Worm (Caenorhabditis elegans) whole organism, L4 larva: ENCODE results near the gene F47D12.6.
A peak's percentile ranks its signal among the peaks of the same experiment; 100 is the strongest.

Source experiments
- F37D6.2 ChIP-seq: sonication (generic microtip); optimal IDR thresholded peaks from 2 replicates; lab custom pipeline; 2016; ENCODE audit warnings: mild to moderate bottlenecking, missing genetic modification characterization, missing compliant biosample characterization
- F49E8.2 ChIP-seq: sonication (generic microtip); optimal IDR thresholded peaks from 2 replicates; lab custom pipeline; 2016; ENCODE audit warnings: missing compliant biosample characterization, mild to moderate bottlenecking, missing genetic modification characterization, borderline replicate concordance
- Y48G9A.11 ChIP-seq: fragments of 200-800 bp; sonication (Bioruptor generic); IDR thresholded peaks from 2 replicates; pipeline ENCODE4 v1.3.6; 2022; ENCODE audit warnings: missing genetic modification reagents, missing genetic modification characterization, missing compliant biosample characterization
- aha-1 ChIP-seq: fragments of 150-350 bp; peaks from one replicate; lab custom pipeline; 2014; ENCODE audit warnings: missing biosample characterization, missing genetic modification characterization
- arid-1 ChIP-seq: fragments of 200-800 bp; sonication (Bioruptor generic); conservative IDR thresholded peaks from 2 replicates; pipeline ENCODE4 v1.3.6; 2022; ENCODE audit warnings: missing genetic modification reagents, missing genetic modification characterization, missing compliant biosample characterization
- daf-16 ChIP-seq, 3 experiments: sonication (generic microtip); optimal IDR thresholded peaks; 2 replicates each; lab custom pipeline; 2016 to 2017; ENCODE audit warnings: missing genetic modification characterization in 3 of 3, missing genetic modification reagents in 3 of 3, mild to moderate bottlenecking in 2 of 3, missing compliant biosample characterization in 2 of 3, missing biosample characterization in 1 of 3, moderate library complexity in 1 of 3
- dmd-6 ChIP-seq: fragments of 200-800 bp; sonication (Bioruptor generic); IDR thresholded peaks from 2 replicates; pipeline ENCODE4 v1.3.6; 2022; ENCODE audit warnings: missing genetic modification reagents, missing genetic modification characterization, missing compliant biosample characterization
- dmd-8 ChIP-seq: fragments of 200-800 bp; sonication (Bioruptor generic); IDR thresholded peaks from 2 replicates; pipeline ENCODE4 v1.3.6; 2022; ENCODE audit warnings: missing genetic modification characterization, missing compliant biosample characterization
- dpl-1 ChIP-seq: fragments of 150-350 bp; optimal IDR thresholded peaks from 2 replicates; lab custom pipeline; 2014; ENCODE audit warnings: missing biosample characterization, missing genetic modification reagents, missing genetic modification characterization
- dve-1 ChIP-seq: sonication (generic microtip); optimal IDR thresholded peaks from 2 replicates; lab custom pipeline; 2017; ENCODE audit warnings: antibody characterized with exemption, mild to moderate bottlenecking, missing genetic modification characterization, missing compliant biosample characterization; ENCODE audit not compliant: insufficient read depth
- fkh-10 ChIP-seq: fragments of 150-350 bp; optimal IDR thresholded peaks from 2 replicates; lab custom pipeline; 2014; ENCODE audit warnings: missing biosample characterization, missing genetic modification reagents, missing genetic modification characterization
- hif-1 ChIP-seq, 2 experiments: sonication (generic microtip); optimal IDR thresholded peaks; 2 replicates each; lab custom pipeline; 2016 to 2017; ENCODE audit warnings: missing compliant biosample characterization in 2 of 2, missing genetic modification characterization in 2 of 2, missing genetic modification reagents in 2 of 2, missing genotype in 2 of 2, mild to moderate bottlenecking in 1 of 2
- hlh-11 ChIP-seq: fragments of 200-800 bp; sonication (Bioruptor generic); optimal IDR thresholded peaks from 2 replicates; lab custom pipeline; 2018; ENCODE audit warnings: mild to moderate bottlenecking, missing genetic modification characterization, missing compliant biosample characterization
- hlh-30 ChIP-seq: sonication (generic microtip); optimal IDR thresholded peaks from 2 replicates; lab custom pipeline; 2017; ENCODE audit warnings: antibody characterized with exemption, mild to moderate bottlenecking, missing genetic modification characterization, missing compliant biosample characterization; ENCODE audit not compliant: insufficient read depth
- hmg-1.1 ChIP-seq: fragments of 200-800 bp; sonication (Bioruptor generic); IDR thresholded peaks from 2 replicates; pipeline ENCODE4 v1.3.6; 2022; ENCODE audit warnings: missing genetic modification reagents, missing genetic modification characterization, missing compliant biosample characterization
- lin-1 ChIP-seq: fragments of 200-800 bp; sonication (Bioruptor generic); IDR thresholded peaks from 2 replicates; pipeline ENCODE4 v1.3.6; 2022; ENCODE audit warnings: missing genetic modification reagents, missing genetic modification characterization, missing compliant biosample characterization
- lin-13 ChIP-seq: fragments of 150-350 bp; optimal IDR thresholded peaks from 2 replicates; lab custom pipeline; 2014; ENCODE audit warnings: missing biosample characterization, missing genetic modification reagents, missing genetic modification characterization
- lsy-2 ChIP-seq, 2 experiments: fragments of 150-350 bp in 1 of 2; sonication (generic microtip) in 1 of 2; optimal IDR thresholded peaks; 2 replicates each; lab custom pipeline; 2014 to 2017; ENCODE audit warnings: missing biosample characterization in 2 of 2, missing genetic modification characterization in 2 of 2
- mdl-1 ChIP-seq, 2 experiments: fragments of 150-350 bp in 1 of 2; sonication (generic microtip) in 1 of 2; optimal IDR thresholded peaks; 2 replicates each; lab custom pipeline; 2014 to 2017; ENCODE audit warnings: missing biosample characterization in 2 of 2, missing genetic modification characterization in 2 of 2
- mes-2 ChIP-seq: sonication (generic microtip); optimal IDR thresholded peaks from 2 replicates; lab custom pipeline; 2016; ENCODE audit warnings: missing genotype, mild to moderate bottlenecking, missing genetic modification characterization, missing compliant biosample characterization; ENCODE audit not compliant: poor library complexity, severe bottlenecking
- nhr-102 ChIP-seq: sonication (generic microtip); optimal IDR thresholded peaks from 2 replicates; lab custom pipeline; 2016; ENCODE audit warnings: mild to moderate bottlenecking, missing genetic modification characterization, moderate library complexity, missing compliant biosample characterization
- nhr-25 ChIP-seq: sonication (generic microtip); optimal IDR thresholded peaks from 2 replicates; lab custom pipeline; 2017; ENCODE audit warnings: missing genetic modification characterization, mild to moderate bottlenecking, missing compliant biosample characterization, antibody characterized with exemption, moderate library complexity, borderline replicate concordance; ENCODE audit not compliant: insufficient read depth
- nhr-28 ChIP-seq: fragments of 150-350 bp; optimal IDR thresholded peaks from 2 replicates; lab custom pipeline; 2014; ENCODE audit warnings: missing biosample characterization, missing genetic modification characterization
- nhr-48 ChIP-seq: sonication (generic microtip); optimal IDR thresholded peaks from 2 replicates; lab custom pipeline; 2016; ENCODE audit warnings: mild to moderate bottlenecking, missing genetic modification characterization, missing compliant biosample characterization
- nhr-6 ChIP-seq: fragments of 150-350 bp; optimal IDR thresholded peaks from 2 replicates; lab custom pipeline; 2014; ENCODE audit warnings: missing biosample characterization, missing genetic modification characterization
- pha-4 ChIP-seq, 2 experiments: fragments of 150-350 bp in 1 of 2; fragments of 200-800 bp in 1 of 2; sonication (Bioruptor generic) in 1 of 2; IDR thresholded peaks in 1 of 2; optimal IDR thresholded peaks in 1 of 2; 2 replicates each; pipeline versions ENCODE4 v1.3.6 to Lab custom; 2014 to 2022; ENCODE audit warnings: missing genetic modification characterization in 2 of 2, missing genetic modification reagents in 2 of 2, missing biosample characterization in 1 of 2, missing compliant biosample characterization in 1 of 2
- php-3 ChIP-seq: fragments of 200-800 bp; sonication (Bioruptor generic); IDR thresholded peaks from 2 replicates; pipeline ENCODE4 v1.3.6; 2022; ENCODE audit warnings: missing genetic modification reagents, missing genetic modification characterization, missing compliant biosample characterization
- rbr-2 ChIP-seq: sonication (generic microtip); optimal IDR thresholded peaks from 2 replicates; lab custom pipeline; 2016; ENCODE audit warnings: missing genotype, missing genetic modification characterization, missing compliant biosample characterization
- sdz-12 ChIP-seq: fragments of 200-800 bp; sonication (Bioruptor generic); optimal IDR thresholded peaks from 2 replicates; lab custom pipeline; 2018; ENCODE audit warnings: mild to moderate bottlenecking, missing genetic modification characterization, missing compliant biosample characterization
- spr-1 ChIP-seq: sonication (generic microtip); optimal IDR thresholded peaks from 2 replicates; lab custom pipeline; 2016; ENCODE audit warnings: mild to moderate bottlenecking, missing genetic modification characterization, missing compliant biosample characterization
- unc-130 ChIP-seq: sonication (generic microtip); optimal IDR thresholded peaks from 2 replicates; lab custom pipeline; 2016; ENCODE audit warnings: missing genetic modification reagents, missing genetic modification characterization, missing compliant biosample characterization
- unc-39 ChIP-seq: sonication (generic microtip); optimal IDR thresholded peaks from 2 replicates; lab custom pipeline; 2017; ENCODE audit warnings: missing biosample characterization, missing genetic modification characterization
- unc-62 ChIP-seq, 3 experiments: fragments of 150-350 bp in 1 of 3; sonication (generic microtip); optimal IDR thresholded peaks in 2 of 3; peaks in 1 of 3; 1 replicate in 1 of 3; 2 replicates in 2 of 3; lab custom pipeline; 2014 to 2017; ENCODE audit warnings: missing biosample characterization in 3 of 3, missing genetic modification characterization in 3 of 3, missing genetic modification reagents in 3 of 3, missing genotype in 1 of 3
- zfp-2 ChIP-seq: sonication (generic microtip); optimal IDR thresholded peaks from 2 replicates; lab custom pipeline; 2016; ENCODE audit warnings: mild to moderate bottlenecking, missing genetic modification characterization, missing compliant biosample characterization

The F47D12.6 gene

DNA sequence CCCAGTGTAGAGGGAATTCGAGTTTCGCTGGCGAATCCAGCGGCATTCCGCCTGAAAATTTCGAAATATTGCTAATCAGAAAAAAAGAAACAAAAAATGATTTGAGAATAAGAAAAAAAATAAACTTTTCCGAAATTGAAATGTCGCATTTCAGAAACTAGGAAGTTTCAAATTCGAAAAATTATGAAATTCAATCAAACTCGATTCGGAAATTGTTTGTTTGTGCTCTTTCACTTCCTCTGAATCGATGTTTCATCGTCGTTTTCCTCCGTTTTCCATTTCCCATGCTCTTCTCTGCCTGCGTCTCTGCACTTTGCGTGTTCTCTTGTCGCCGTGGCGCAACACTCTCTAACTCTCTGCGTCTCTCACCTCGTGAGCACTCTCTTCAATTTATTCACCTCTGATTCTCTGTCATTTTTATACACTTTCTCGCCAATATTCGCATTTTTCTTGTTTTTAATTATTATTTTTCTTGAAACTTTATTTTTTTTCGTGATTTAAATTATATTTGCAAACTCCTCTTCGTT, 8.7 kb downstream of the F47D12.6 start, which contains the start of gene C18F10.7:
TSS of gene C18F10.7 (minus strand) at position 51 of the 527 bp plus-strand sequence.
- TF ChIP-seq aha-1 (tag; lab: Kevin White, UChicago) (peak; percentile 94), nhr-102 (peak; percentile 1), dpl-1 (GFP tag; lab: Kevin White, UChicago) (peak; percentile 42), dve-1 (tag; lab: Kevin White, UChicago) (no peak), hif-1 (tag; optimal IDR thresholded peaks at IDR 0.05; lab: Kevin White, UChicago) (no peak), F49E8.2 (tag; lab: Kevin White, UChicago) (peak; percentile 8), unc-130 (GFP tag; lab: Kevin White, UChicago) (peak; percentile 61), php-3 (GFP tag; lab: Robert Waterston, UW) (0 out of 2 replicates have a peak, but pooled peaks have one; percentile 31), pha-4 (GFP tag; IDR thresholded peaks at IDR 0.05; lab: Robert Waterston, UW) (no peak), pha-4 (tag; optimal IDR thresholded peaks at IDR 0.05; lab: Kevin White, UChicago) (peak; percentile 60), hlh-30 (tag; lab: Kevin White, UChicago) (peak; percentile 95), Y48G9A.11 (GFP tag; lab: Robert Waterston, UW) (peak; percentile 53), dmd-8 (no peak), mdl-1 (tag; optimal IDR thresholded peaks at IDR 0.05; lab: Kevin White, UChicago) (peak; percentile 84 to 94), rbr-2 (tag; lab: Kevin White, UChicago) (peak; percentile 34), spr-1 (tag; lab: Kevin White, UChicago) (peak; percentile 13), fkh-10 (GFP tag; lab: Kevin White, UChicago) (peak; percentile 9), nhr-6 (tag; lab: Kevin White, UChicago) (peak; percentile 21), lin-13 (no peak), arid-1 (peak; percentile 53; the same call in 1 of the 2 replicates), mes-2 (tag; lab: Kevin White, UChicago) (peak; percentile 49), lsy-2 (tag; optimal IDR thresholded peaks at IDR 0.05; lab: Kevin White, UChicago) (peak in 1 of 2 experiments; percentile 45), hmg-1.1 (GFP tag; lab: Robert Waterston, UW) (peak; percentile 69), sdz-12 (GFP tag; lab: Kevin White, UChicago) (no peak), dmd-6 (GFP tag; lab: Robert Waterston, UW) (peak; percentile 18; the same call in 1 of the 2 replicates), hlh-11 (peak; percentile 69), unc-39 (tag; lab: Kevin White, UChicago) (no peak), daf-16 (GFP tag; optimal IDR thresholded peaks at IDR 0.05; lab: Kevin White, UChicago) (no peak), daf-16 (tag; optimal IDR thresholded peaks at IDR 0.05; lab: Kevin White, UChicago) (no peak), unc-62 (GFP tag; optimal IDR thresholded peaks at IDR 0.05 in 1 of 2; lab: Kevin White, UChicago) (peak in 1 of 2 experiments; percentile 70), unc-62 (tag; optimal IDR thresholded peaks at IDR 0.05; lab: Kevin White, UChicago) (no peak), nhr-28 (tag; lab: Kevin White, UChicago) (peak; percentile 25), nhr-25 (tag; lab: Kevin White, UChicago) (no peak), F37D6.2 (tag; lab: Kevin White, UChicago) (no peak)

DNA sequence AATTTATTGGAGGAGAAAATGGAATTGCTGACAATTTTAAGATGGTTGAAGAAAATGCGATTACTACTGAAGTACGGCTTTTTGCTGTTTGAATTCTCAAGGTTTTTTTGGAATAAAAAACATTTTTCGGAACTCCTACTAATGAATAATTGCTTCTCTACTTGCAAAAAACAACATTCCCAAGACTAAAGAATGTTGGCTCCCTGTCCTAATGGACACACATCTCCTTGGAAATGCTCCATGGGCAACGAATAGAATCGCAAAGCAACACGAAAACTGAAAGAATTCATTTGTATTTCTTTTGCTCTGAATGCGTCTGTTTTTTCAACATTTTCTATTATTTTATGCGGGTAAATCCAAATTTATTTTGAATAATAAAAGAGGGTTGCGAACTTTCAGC, 14.2 kb downstream of the F47D12.6 start, which contains the start of gene C18F10.2:
TSS of gene C18F10.2 (plus strand) at position 301 of the 400 bp plus-strand sequence.
- no peak for TF ChIP-seq lin-13
- no peak for TF ChIP-seq zfp-2 (tag; lab: Kevin White, UChicago)
- TF ChIP-seq lin-1, result no peak
- no peak for TF ChIP-seq sdz-12 (GFP tag; lab: Kevin White, UChicago)
- no peak for TF ChIP-seq F37D6.2 (tag; lab: Kevin White, UChicago)
- TF ChIP-seq nhr-48 (tag; lab: Kevin White, UChicago), result no peak
